Fruit fly (Drosophila melanogaster) whole organism, pupa: ENCODE data around the gene CG7706.

ENCODE experiments used
- CG10348 ChIP-seq: fragments of 200-800 bp; sonication (Bioruptor generic); IDR thresholded peaks from 2 replicates; pipeline ENCODE4 v1.3.6; 2022; ENCODE audit warnings: missing biosample characterization, missing genetic modification characterization
- CG14655 ChIP-seq: fragments of 200-800 bp; sonication (Bioruptor generic); optimal IDR thresholded peaks from 3 replicates; lab custom pipeline; 2017; ENCODE audit warnings: mild to moderate bottlenecking, missing biosample characterization, missing genetic modification reagents, missing genetic modification characterization
- CG15710 ChIP-seq: fragments of 200-800 bp; sonication (Bioruptor generic); optimal IDR thresholded peaks from 2 replicates; lab custom pipeline; 2018; ENCODE audit warnings: missing biosample characterization, mild to moderate bottlenecking, missing genetic modification characterization, moderate library complexity
- CG17806 ChIP-seq: fragments of 200-800 bp; sonication (Bioruptor generic); optimal IDR thresholded peaks from 2 replicates; lab custom pipeline; 2018; ENCODE audit warnings: missing biosample characterization, mild to moderate bottlenecking, missing genetic modification characterization, moderate library complexity
- CG32121 ChIP-seq: fragments of 200-800 bp; sonication (Bioruptor generic); IDR thresholded peaks from 2 replicates; pipeline ENCODE4 v1.3.6; 2022; ENCODE audit warnings: missing biosample characterization, missing genetic modification characterization
- CG4496 ChIP-seq: fragments of 200-800 bp; sonication (Bioruptor generic); IDR thresholded peaks from 3 replicates; pipeline ENCODE4 v1.3.6; 2022; ENCODE audit warnings: missing biosample characterization, missing genetic modification characterization
- CG9948 ChIP-seq: fragments of 200-800 bp; sonication (Bioruptor generic); optimal IDR thresholded peaks from 2 replicates; lab custom pipeline; 2018; ENCODE audit warnings: missing biosample characterization, mild to moderate bottlenecking, missing genetic modification characterization, moderate library complexity
- D1 ChIP-seq: fragments of 200-800 bp; sonication (Bioruptor generic); optimal IDR thresholded peaks from 2 replicates; lab custom pipeline; 2018; ENCODE audit warnings: missing biosample characterization, mild to moderate bottlenecking, missing genetic modification characterization, moderate library complexity
- EcR ChIP-seq: fragments of 200-800 bp; sonication (Bioruptor generic); optimal IDR thresholded peaks from 3 replicates; lab custom pipeline; 2019; ENCODE audit warnings: missing biosample characterization, missing genetic modification characterization, mild to moderate bottlenecking, moderate library complexity, missing genetic modification reagents
- Ets98B ChIP-seq: fragments of 200-800 bp; sonication (Bioruptor generic); IDR thresholded peaks from 2 replicates; pipeline ENCODE4 v1.3.6; 2022; ENCODE audit warnings: missing biosample characterization, missing genetic modification characterization
- Pif1A ChIP-seq: fragments of 200-800 bp; sonication (Bioruptor generic); optimal IDR thresholded peaks from 3 replicates; lab custom pipeline; 2016; ENCODE audit warnings: missing biosample characterization, missing genetic modification characterization
- Pif1B ChIP-seq: fragments of 200-800 bp; sonication (Bioruptor generic); optimal IDR thresholded peaks from 3 replicates; lab custom pipeline; 2016; ENCODE audit warnings: missing biosample characterization, missing genetic modification characterization
- gl ChIP-seq: fragments of 200-800 bp; sonication (Bioruptor generic); optimal IDR thresholded peaks from 2 replicates; lab custom pipeline; 2018; ENCODE audit warnings: missing biosample characterization, mild to moderate bottlenecking, missing genetic modification characterization
- rn ChIP-seq: fragments of 200-800 bp; sonication (Bioruptor generic); IDR thresholded peaks from 2 replicates; pipeline ENCODE4 v1.3.6; 2022; ENCODE audit warnings: missing biosample characterization, missing genetic modification characterization

- TF ChIP-seq CG10348 (0 out of 2 replicates have a peak, but pooled peaks have one; percentile 28), D1 (tag; lab: Kevin White, UChicago) (no peak), gl (peak; percentile 24), rn (GFP tag; lab: Robert Waterston, UW) (0 out of 2 replicates have a peak, but pooled peaks have one; percentile 18), EcR (GFP tag; lab: Kevin White, UChicago) (no peak), Pif1A (GFP tag; lab: Kevin White, UChicago) (peak; percentile 71), CG4496 (GFP tag; lab: Robert Waterston, UW) (peak; percentile 85), Pif1B (GFP tag; lab: Kevin White, UChicago) (peak; percentile 48), CG15710 (tag; lab: Kevin White, UChicago) (peak; percentile 76), Ets98B (GFP tag; lab: Robert Waterston, UW) (no peak; the same call in 1 of the 2 replicates), CG17806 (tag; lab: Kevin White, UChicago) (peak; percentile 70), CG32121 (GFP tag; lab: Robert Waterston, UW) (peak; percentile 78), CG14655 (GFP tag; lab: Kevin White, UChicago) (no peak), CG9948 (tag; lab: Kevin White, UChicago) (peak; percentile 66)
These were observed 7.8 kb upstream of the CG7706 start for dm6 chr3R:18669812-18670211.
